Fruit fly (Drosophila melanogaster): ENCODE results near the gene CG3618.
A peak's percentile ranks its signal among the peaks of the same experiment; 100 is the strongest.

Gene CG3618

dm6 chr3L:20800208-20800607 is 15.7 kb downstream of the CG3618 start, which contains the start of gene Spc105R:
TSS of gene Spc105R (plus strand) at chr3L:20800410.
- TF ChIP-seq run (tag; optimal IDR thresholded peaks at IDR 0.05) = no peak
- TF ChIP-seq CG15073 (GFP tag; optimal IDR thresholded peaks at IDR 0.05) = no peak
- no peak for TF ChIP-seq gsb-n (tag; optimal IDR thresholded peaks at IDR 0.05)
- peak; percentile 7 for TF ChIP-seq CG4617 (GFP tag; optimal IDR thresholded peaks at IDR 0.05; ENCODE audit: borderline replicate concordance)
- TF ChIP-seq hbn (GFP tag; IDR thresholded peaks at IDR 0.05; ENCODE audit: partially characterized antibody) = no peak
- no peak for TF ChIP-seq vfl (GFP tag; optimal IDR thresholded peaks at IDR 0.05)
- no peak for TF ChIP-seq CG18619 (GFP tag; optimal IDR thresholded peaks at IDR 0.05)
- no peak for TF ChIP-seq CG2712 (tag; optimal IDR thresholded peaks at IDR 0.05)
- no peak for TF ChIP-seq ac (GFP tag; optimal IDR thresholded peaks at IDR 0.05)
- TF ChIP-seq CG34422 (GFP tag; IDR thresholded peaks at IDR 0.05) = no peak
- TF ChIP-seq E2f2 (GFP tag; IDR thresholded peaks at IDR 0.05) = peak; percentile 90
- no peak for TF ChIP-seq CG5245 (GFP tag; optimal IDR thresholded peaks at IDR 0.05)
- no peak for TF ChIP-seq HmgD (GFP tag; optimal IDR thresholded peaks at IDR 0.05)
- TF ChIP-seq CG9215 (GFP tag; IDR thresholded peaks at IDR 0.05) = no peak
- TF ChIP-seq Dip3 (GFP tag; optimal IDR thresholded peaks at IDR 0.05) = no peak
- no peak for TF ChIP-seq CG11456 (GFP tag; IDR thresholded peaks at IDR 0.05)
- no peak for TF ChIP-seq Doc2 (GFP tag; IDR thresholded peaks at IDR 0.05)
- TF ChIP-seq Stat92E (GFP tag; optimal IDR thresholded peaks at IDR 0.05) = peak in 1 of 3 experiments; percentile 9
- TF ChIP-seq Awh (GFP tag; IDR thresholded peaks at IDR 0.05) = no peak
- peak; percentile 82 for TF ChIP-seq CG9797 (GFP tag; optimal IDR thresholded peaks at IDR 0.05)
- no peak for TF ChIP-seq sna (GFP tag; IDR thresholded peaks at IDR 0.05; ENCODE audit: partially characterized antibody)
- TF ChIP-seq HLH3B (GFP tag; IDR thresholded peaks at IDR 0.05) = no peak
- TF ChIP-seq CG12744 (GFP tag; optimal IDR thresholded peaks at IDR 0.05) = no peak
- TF ChIP-seq Mes4 (GFP tag; optimal IDR thresholded peaks at IDR 0.05) = no peak
- no peak for TF ChIP-seq jigr1 (GFP tag; IDR thresholded peaks at IDR 0.05)
- no peak for TF ChIP-seq CG4730 (GFP tag; IDR thresholded peaks at IDR 0.05)
- no peak for TF ChIP-seq jumu (GFP tag; optimal IDR thresholded peaks at IDR 0.05)
- no peak for TF ChIP-seq CG12219 (GFP tag; optimal IDR thresholded peaks at IDR 0.05)
- TF ChIP-seq CG16813 (GFP tag; IDR thresholded peaks at IDR 0.05; ENCODE audit: partially characterized antibody) = no peak
- no peak for TF ChIP-seq CG30431 (GFP tag; optimal IDR thresholded peaks at IDR 0.05)
- no peak for TF ChIP-seq CG8281 (tag; optimal IDR thresholded peaks at IDR 0.05)
- TF ChIP-seq CG11398 (GFP tag; optimal IDR thresholded peaks at IDR 0.05) = no peak
- TF ChIP-seq zen (tag; optimal IDR thresholded peaks at IDR 0.05) = no peak
- no peak for TF ChIP-seq gsb (GFP tag; IDR thresholded peaks at IDR 0.05)
- no peak for TF ChIP-seq ewg (GFP tag; optimal IDR thresholded peaks at IDR 0.05)
- TF ChIP-seq CG13624 (GFP tag; optimal IDR thresholded peaks at IDR 0.05) = no peak
- no peak for TF ChIP-seq grn (GFP tag; optimal IDR thresholded peaks at IDR 0.05)
- no peak for TF ChIP-seq hkb (optimal IDR thresholded peaks at IDR 0.05)
- TF ChIP-seq hkb (GFP tag; IDR thresholded peaks at IDR 0.05) = no peak
- TF ChIP-seq sens (GFP tag) = no peak
- no peak for TF ChIP-seq ato (GFP tag; IDR thresholded peaks at IDR 0.05; ENCODE audit: partially characterized antibody)
- no peak for TF ChIP-seq BtbVII (GFP tag; optimal IDR thresholded peaks at IDR 0.05)
- no peak for TF ChIP-seq tgo (GFP tag; IDR thresholded peaks at IDR 0.05)
- no peak for TF ChIP-seq ttk (GFP tag; IDR thresholded peaks at IDR 0.05)
- no peak for TF ChIP-seq mam (GFP tag; optimal IDR thresholded peaks at IDR 0.05)
- no peak for TF ChIP-seq cwo (GFP tag; optimal IDR thresholded peaks at IDR 0.05)
- no peak for TF ChIP-seq Abd-B (GFP tag; optimal IDR thresholded peaks at IDR 0.05)
- no peak for TF ChIP-seq CG16863 (GFP tag; optimal IDR thresholded peaks at IDR 0.05)
- TF ChIP-seq Mad (GFP tag; optimal IDR thresholded peaks at IDR 0.05) = no peak
- no peak for TF ChIP-seq CG7745 (tag; optimal IDR thresholded peaks at IDR 0.05)
- TF ChIP-seq CG10274 (GFP tag; optimal IDR thresholded peaks at IDR 0.05) = no peak
- no peak for TF ChIP-seq CG10147 (GFP tag; optimal IDR thresholded peaks at IDR 0.05)
- TF ChIP-seq CG2116 (GFP tag; optimal IDR thresholded peaks at IDR 0.05) = peak; percentile 32

All from whole organism, embryonic.